Worm (Caenorhabditis elegans) whole organism, L4 larva: ENCODE data around the gene Y69A2AR.50.
A peak's percentile ranks its signal among the peaks of the same experiment; 100 is the strongest.

Experiments
- F26F4.8 ChIP-seq: fragments of 200-800 bp; sonication (Bioruptor generic); conservative IDR thresholded peaks from 2 replicates; pipeline ENCODE4 v1.3.6; 2022; ENCODE audit warnings: missing genetic modification characterization, missing compliant biosample characterization
- R02D3.7 ChIP-seq: fragments of 150-350 bp; sonication (generic microtip); optimal IDR thresholded peaks from 3 replicates; lab custom pipeline; 2014; ENCODE audit warnings: missing biosample characterization, missing genetic modification characterization
- T20F7.1 ChIP-seq: fragments of 200-800 bp; sonication (Bioruptor generic); optimal IDR thresholded peaks from 2 replicates; lab custom pipeline; 2018; ENCODE audit warnings: mild to moderate bottlenecking, missing genetic modification characterization, missing compliant biosample characterization
- T26A8.4 ChIP-seq: fragments of 200-800 bp; sonication (Bioruptor generic); IDR thresholded peaks from 2 replicates; pipeline ENCODE4 v1.3.6; 2022; ENCODE audit warnings: missing genetic modification characterization, missing compliant biosample characterization
- Y5F2A.4 ChIP-seq: fragments of 200-800 bp; sonication (Bioruptor generic); optimal IDR thresholded peaks from 2 replicates; lab custom pipeline; 2018; ENCODE audit warnings: mild to moderate bottlenecking, missing genetic modification characterization, missing compliant biosample characterization
- Y75B8A.6 ChIP-seq: fragments of 200-800 bp; sonication (Bioruptor generic); IDR thresholded peaks from 2 replicates; pipeline ENCODE4 v1.3.6; 2022; ENCODE audit warnings: missing genetic modification reagents, missing genetic modification characterization, missing compliant biosample characterization
- ZK337.2 ChIP-seq: fragments of 200-800 bp; sonication (Bioruptor generic); IDR thresholded peaks from 2 replicates; pipeline ENCODE4 v1.3.6; 2022; ENCODE audit warnings: missing genetic modification reagents, missing genetic modification characterization, missing compliant biosample characterization
- ama-1 ChIP-seq: fragments of 150-350 bp; optimal IDR thresholded peaks from 2 replicates; lab custom pipeline; 2014; ENCODE audit warnings: inconsistent platforms, mixed read lengths
- attf-4 ChIP-seq: sonication (generic microtip); optimal IDR thresholded peaks from 3 replicates; lab custom pipeline; 2017; ENCODE audit warnings: missing biosample characterization, missing genetic modification characterization
- ceh-28 ChIP-seq: fragments of 150-350 bp; optimal IDR thresholded peaks from 2 replicates; lab custom pipeline; 2014; ENCODE audit warnings: missing biosample characterization, missing genetic modification reagents, missing genetic modification characterization
- ceh-44 ChIP-seq: fragments of 200-800 bp; sonication (Bioruptor generic); IDR thresholded peaks from 2 replicates; pipeline ENCODE4 v1.3.6; 2022; ENCODE audit warnings: missing genetic modification reagents, missing genetic modification characterization, missing compliant biosample characterization
- ceh-62 ChIP-seq: sonication (generic microtip); optimal IDR thresholded peaks from 2 replicates; lab custom pipeline; 2017; ENCODE audit warnings: missing biosample characterization, missing genetic modification characterization
- ceh-82 ChIP-seq: sonication (generic microtip); optimal IDR thresholded peaks from 2 replicates; lab custom pipeline; 2017; ENCODE audit warnings: missing biosample characterization, missing genetic modification characterization
- ces-1 ChIP-seq: fragments of 150-350 bp; sonication (generic microtip); optimal IDR thresholded peaks from 4 replicates; lab custom pipeline; 2014; ENCODE audit warnings: missing biosample characterization, missing genetic modification reagents, missing genetic modification characterization
- cey-2 ChIP-seq: sonication (generic microtip); optimal IDR thresholded peaks from 3 replicates; lab custom pipeline; 2017; ENCODE audit warnings: missing genetic modification characterization, mild to moderate bottlenecking, missing compliant biosample characterization, antibody characterized with exemption, borderline replicate concordance; ENCODE audit not compliant: insufficient read depth
- ctbp-1 ChIP-seq: fragments of 200-800 bp; sonication (Bioruptor generic); IDR thresholded peaks from 2 replicates; pipeline ENCODE4 v1.3.6; 2022; ENCODE audit warnings: missing genetic modification reagents, missing genetic modification characterization, missing compliant biosample characterization
- dmd-6 ChIP-seq: fragments of 200-800 bp; sonication (Bioruptor generic); IDR thresholded peaks from 2 replicates; pipeline ENCODE4 v1.3.6; 2022; ENCODE audit warnings: missing genetic modification reagents, missing genetic modification characterization, missing compliant biosample characterization
- dmd-9 ChIP-seq: fragments of 200-800 bp; sonication (Bioruptor generic); IDR thresholded peaks from 2 replicates; pipeline ENCODE4 v1.3.6; 2022; ENCODE audit warnings: missing genetic modification reagents, missing genetic modification characterization, missing compliant biosample characterization
- egl-27 ChIP-seq: sonication (generic microtip); optimal IDR thresholded peaks from 3 replicates; lab custom pipeline; 2017; ENCODE audit warnings: missing biosample characterization, missing genetic modification reagents, missing genetic modification characterization
- egl-43 ChIP-seq: fragments of 200-800 bp; sonication (Bioruptor generic); IDR thresholded peaks from 2 replicates; pipeline ENCODE4 v1.3.6; 2022; ENCODE audit warnings: missing genetic modification reagents, missing genetic modification characterization, missing compliant biosample characterization
- fkh-10 ChIP-seq: fragments of 150-350 bp; optimal IDR thresholded peaks from 2 replicates; lab custom pipeline; 2014; ENCODE audit warnings: missing biosample characterization, missing genetic modification reagents, missing genetic modification characterization
- fos-1 ChIP-seq: fragments of 150-350 bp; optimal IDR thresholded peaks from 2 replicates; lab custom pipeline; 2014; ENCODE audit warnings: missing biosample characterization, missing genetic modification characterization
- hlh-30 ChIP-seq: sonication (generic microtip); optimal IDR thresholded peaks from 2 replicates; lab custom pipeline; 2017; ENCODE audit warnings: antibody characterized with exemption, mild to moderate bottlenecking, missing genetic modification characterization, missing compliant biosample characterization; ENCODE audit not compliant: insufficient read depth
- hmg-1.1 ChIP-seq: fragments of 200-800 bp; sonication (Bioruptor generic); IDR thresholded peaks from 2 replicates; pipeline ENCODE4 v1.3.6; 2022; ENCODE audit warnings: missing genetic modification reagents, missing genetic modification characterization, missing compliant biosample characterization
- lim-7 ChIP-seq: fragments of 200-800 bp; sonication (Bioruptor generic); IDR thresholded peaks from 2 replicates; pipeline ENCODE4 v1.3.6; 2022; ENCODE audit warnings: missing genetic modification characterization, missing compliant biosample characterization
- lin-38 ChIP-seq: fragments of 200-800 bp; sonication (Bioruptor generic); IDR thresholded peaks from 2 replicates; pipeline ENCODE4 v1.3.6; 2022; ENCODE audit warnings: missing genetic modification reagents, missing genetic modification characterization, missing compliant biosample characterization
- lin-39 ChIP-seq: fragments of 150-350 bp; optimal IDR thresholded peaks from 2 replicates; lab custom pipeline; 2014; ENCODE audit warnings: missing biosample characterization, missing genetic modification reagents, missing genetic modification characterization
- lir-3 ChIP-seq: sonication (generic microtip); optimal IDR thresholded peaks from 2 replicates; lab custom pipeline; 2016; ENCODE audit warnings: mild to moderate bottlenecking, missing genetic modification characterization, missing compliant biosample characterization
- lsy-2 ChIP-seq, 2 experiments: fragments of 150-350 bp in 1 of 2; sonication (generic microtip) in 1 of 2; optimal IDR thresholded peaks; 2 replicates each; lab custom pipeline; 2014 to 2017; ENCODE audit warnings: missing biosample characterization in 2 of 2, missing genetic modification characterization in 2 of 2
- madf-5 ChIP-seq, 2 experiments: fragments of 200-800 bp; sonication (Bioruptor generic); IDR thresholded peaks; 2 replicates each; pipeline ENCODE4 v1.3.6; 2022; ENCODE audit warnings: missing compliant biosample characterization in 2 of 2, missing genetic modification characterization in 2 of 2
- mdl-1 ChIP-seq, 2 experiments: fragments of 150-350 bp in 1 of 2; sonication (generic microtip) in 1 of 2; optimal IDR thresholded peaks; 2 replicates each; lab custom pipeline; 2014 to 2017; ENCODE audit warnings: missing biosample characterization in 2 of 2, missing genetic modification characterization in 2 of 2
- mep-1 ChIP-seq: fragments of 150-350 bp; sonication (generic microtip); optimal IDR thresholded peaks from 3 replicates; lab custom pipeline; 2014; ENCODE audit warnings: missing biosample characterization, missing genetic modification characterization
- nhr-237 ChIP-seq: sonication (generic microtip); optimal IDR thresholded peaks from 2 replicates; lab custom pipeline; 2017; ENCODE audit warnings: missing biosample characterization, missing genetic modification characterization
- nhr-25 ChIP-seq: sonication (generic microtip); optimal IDR thresholded peaks from 2 replicates; lab custom pipeline; 2017; ENCODE audit warnings: missing genetic modification characterization, mild to moderate bottlenecking, missing compliant biosample characterization, antibody characterized with exemption, moderate library complexity, borderline replicate concordance; ENCODE audit not compliant: insufficient read depth
- nhr-28 ChIP-seq: fragments of 150-350 bp; optimal IDR thresholded peaks from 2 replicates; lab custom pipeline; 2014; ENCODE audit warnings: missing biosample characterization, missing genetic modification characterization
- nhr-41 ChIP-seq: fragments of 200-800 bp; sonication (Bioruptor generic); IDR thresholded peaks from 2 replicates; pipeline ENCODE4 v1.3.6; 2022; ENCODE audit warnings: missing genetic modification reagents, missing genetic modification characterization, missing compliant biosample characterization
- nhr-76 ChIP-seq: fragments of 150-350 bp; optimal IDR thresholded peaks from 2 replicates; lab custom pipeline; 2014; ENCODE audit warnings: missing biosample characterization, missing genetic modification characterization
- pha-4 ChIP-seq, 2 experiments: fragments of 150-350 bp in 1 of 2; fragments of 200-800 bp in 1 of 2; sonication (Bioruptor generic) in 1 of 2; IDR thresholded peaks in 1 of 2; optimal IDR thresholded peaks in 1 of 2; 2 replicates each; pipeline versions ENCODE4 v1.3.6 to Lab custom; 2014 to 2022; ENCODE audit warnings: missing genetic modification characterization in 2 of 2, missing genetic modification reagents in 2 of 2, missing biosample characterization in 1 of 2, missing compliant biosample characterization in 1 of 2
- php-3 ChIP-seq: fragments of 200-800 bp; sonication (Bioruptor generic); IDR thresholded peaks from 2 replicates; pipeline ENCODE4 v1.3.6; 2022; ENCODE audit warnings: missing genetic modification reagents, missing genetic modification characterization, missing compliant biosample characterization
- pqm-1 ChIP-seq: sonication (generic microtip); optimal IDR thresholded peaks from 2 replicates; lab custom pipeline; 2017; ENCODE audit warnings: missing biosample characterization, missing genetic modification characterization
- rbr-2 ChIP-seq: sonication (generic microtip); optimal IDR thresholded peaks from 2 replicates; lab custom pipeline; 2016; ENCODE audit warnings: missing genotype, missing genetic modification characterization, missing compliant biosample characterization
- saeg-2 ChIP-seq: fragments of 200-800 bp; sonication (Bioruptor generic); IDR thresholded peaks from 2 replicates; pipeline ENCODE4 v1.3.6; 2022; ENCODE audit warnings: missing genetic modification reagents, missing genetic modification characterization, missing compliant biosample characterization
- set-16 ChIP-seq: fragments of 200-800 bp; sonication (Bioruptor generic); IDR thresholded peaks from 2 replicates; pipeline ENCODE4 v1.3.6; 2022; ENCODE audit warnings: missing genetic modification reagents, missing genetic modification characterization, missing compliant biosample characterization
- snpc-1.2 ChIP-seq: fragments of 200-800 bp; sonication (Bioruptor generic); IDR thresholded peaks from 2 replicates; pipeline ENCODE4 v1.3.6; 2022; ENCODE audit warnings: missing genetic modification reagents, missing genetic modification characterization, missing compliant biosample characterization
- tra-1 ChIP-seq: fragments of 200-800 bp; sonication (Bioruptor generic); IDR thresholded peaks from 2 replicates; pipeline ENCODE4 v1.3.6; 2022; ENCODE audit warnings: missing genetic modification reagents, missing genetic modification characterization, missing compliant biosample characterization
- zag-1 ChIP-seq: fragments of 150-350 bp; optimal IDR thresholded peaks from 2 replicates; lab custom pipeline; 2014; ENCODE audit warnings: missing biosample characterization, missing genetic modification characterization
- zip-2 ChIP-seq: fragments of 150-350 bp; optimal IDR thresholded peaks from 2 replicates; lab custom pipeline; 2014; ENCODE audit warnings: missing biosample characterization, missing genetic modification characterization
- ztf-11 ChIP-seq: fragments of 150-350 bp; optimal IDR thresholded peaks from 2 replicates; lab custom pipeline; 2014; ENCODE audit warnings: missing biosample characterization, missing genetic modification characterization

The Y69A2AR.50 gene

DNA sequence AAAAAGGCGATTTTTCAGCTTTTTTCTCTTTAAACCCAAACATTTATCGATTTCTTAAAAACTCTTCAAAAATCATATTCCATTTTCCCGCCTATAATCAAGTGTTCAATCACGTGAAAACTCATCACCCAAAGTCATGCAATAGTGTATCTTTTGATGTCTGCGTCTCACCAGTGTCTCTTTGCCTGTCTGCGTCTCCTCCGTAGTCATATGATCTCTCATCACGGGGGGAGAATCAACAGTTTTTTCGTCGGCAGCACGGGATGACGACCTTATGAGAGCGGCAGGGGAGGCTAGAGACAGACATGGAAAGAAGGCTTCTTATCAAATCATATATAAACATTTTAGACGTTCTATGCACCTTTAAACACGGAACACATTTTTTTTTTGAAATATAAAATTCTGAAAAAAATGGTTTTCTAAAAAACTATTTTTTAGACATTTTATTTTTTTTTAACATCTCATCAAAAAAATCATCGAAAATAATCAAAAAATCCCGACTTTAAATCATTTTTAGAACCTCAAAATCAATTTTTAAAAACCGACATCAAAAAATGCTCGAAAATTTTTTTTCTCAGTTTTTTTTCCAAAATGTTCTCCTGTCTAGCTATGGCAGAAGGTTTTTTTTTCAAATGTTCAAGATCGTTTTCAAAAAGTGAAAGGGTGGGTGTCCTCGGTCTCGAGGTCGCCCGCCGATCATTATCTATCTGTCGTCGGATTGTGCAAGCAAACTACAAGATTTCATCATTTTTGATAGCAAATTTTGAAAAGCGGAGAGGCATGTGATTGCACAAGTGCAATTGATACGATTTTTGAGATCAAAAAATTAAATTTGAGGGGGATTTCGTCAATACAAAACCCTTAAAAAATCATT lies 40.1 kb downstream of the Y69A2AR.50 start:
- TF ChIP-seq saeg-2 (GFP tag; lab: Robert Waterston, UW) (peak; percentile 93), ceh-62 (tag; lab: Kevin White, UChicago) (no peak), fkh-10 (GFP tag; lab: Kevin White, UChicago) (peak; percentile 65), hmg-1.1 (GFP tag; lab: Robert Waterston, UW) (peak; percentile 95), tra-1 (GFP tag; lab: Robert Waterston, UW) (peak; percentile 99), php-3 (peak; percentile 94), dmd-9 (GFP tag; lab: Robert Waterston, UW) (peak; percentile 83), mep-1 (tag; lab: Kevin White, UChicago) (peak; percentile 97), pqm-1 (tag; lab: Kevin White, UChicago) (peak; percentile 60), zip-2 (tag; lab: Kevin White, UChicago) (peak; percentile 84), lin-39 (tag; lab: Kevin White, UChicago) (no peak), hlh-30 (tag; lab: Kevin White, UChicago) (peak; percentile 100), zag-1 (tag; lab: Kevin White, UChicago) (no peak), dmd-6 (GFP tag; lab: Robert Waterston, UW) (peak; percentile 99), F26F4.8 (no peak), ceh-82 (tag; lab: Kevin White, UChicago) (no peak), Y5F2A.4 (GFP tag; lab: Kevin White, UChicago) (peak; percentile 40), ceh-44 (GFP tag; lab: Robert Waterston, UW) (0 out of 2 replicates have a peak, but pooled peaks have one; percentile 37), lin-38 (GFP tag; lab: Robert Waterston, UW) (peak; percentile 84), egl-43 (GFP tag; lab: Robert Waterston, UW) (peak; percentile 82), cey-2 (tag; lab: Kevin White, UChicago) (peak; percentile 73), nhr-25 (peak; percentile 79), ztf-11 (tag; lab: Kevin White, UChicago) (no peak), pha-4 (GFP tag; IDR thresholded peaks at IDR 0.05; lab: Robert Waterston, UW) (peak; percentile 93), pha-4 (tag; optimal IDR thresholded peaks at IDR 0.05; lab: Kevin White, UChicago) (peak; percentile 94), ZK337.2 (GFP tag; lab: Robert Waterston, UW) (peak; percentile 65; the same call in 1 of the 2 replicates), ceh-28 (tag; lab: Kevin White, UChicago) (peak; percentile 9), nhr-28 (tag; lab: Kevin White, UChicago) (peak; percentile 99), lim-7 (GFP tag; lab: Robert Waterston, UW) (peak; percentile 60; the same call in 1 of the 2 replicates), Y75B8A.6 (peak; percentile 98), madf-5 (GFP tag; IDR thresholded peaks at IDR 0.05; lab: Robert Waterston, UW) (peak; percentile 47 to 54; a peak in 1 of 4 replicates), lir-3 (tag; lab: Kevin White, UChicago) (no peak), fos-1 (peak; percentile 46), ces-1 (no peak), snpc-1.2 (GFP tag; lab: Robert Waterston, UW) (peak; percentile 48), nhr-41 (GFP tag; lab: Robert Waterston, UW) (peak; percentile 90), nhr-76 (peak; percentile 86), T26A8.4 (GFP tag; lab: Robert Waterston, UW) (peak; percentile 96), R02D3.7 (tag; lab: Kevin White, UChicago) (no peak), ama-1 (lab: Kevin White, UChicago) (peak; percentile 86), T20F7.1 (GFP tag; lab: Kevin White, UChicago) (peak; percentile 91), rbr-2 (tag; lab: Kevin White, UChicago) (peak; percentile 86), attf-4 (tag; lab: Kevin White, UChicago) (no peak), egl-27 (tag; lab: Kevin White, UChicago) (no peak), mdl-1 (tag; optimal IDR thresholded peaks at IDR 0.05; lab: Kevin White, UChicago) (peak; percentile 86 to 97), nhr-237 (tag; lab: Kevin White, UChicago) (no peak), set-16 (GFP tag; lab: Robert Waterston, UW) (peak; percentile 86), lsy-2 (tag; optimal IDR thresholded peaks at IDR 0.05; lab: Kevin White, UChicago) (peak; percentile 88 to 95), ctbp-1 (peak; percentile 92)
